Fruit fly (Drosophila melanogaster) Kc167 (cell line): ENCODE results near the gene CG15773.

ENCODE experiments used
- Myc ChIP-seq: fragments of >200 bp; optimal IDR thresholded peaks from 2 replicates; lab custom pipeline; 2017; ENCODE audit warnings: missing external identifiers
- Sin3A ChIP-seq: fragments of >200 bp; optimal IDR thresholded peaks from 2 replicates; lab custom pipeline; 2018; ENCODE audit warnings: missing external identifiers
- psq ChIP-seq: fragments of >200 bp; optimal IDR thresholded peaks from 2 replicates; lab custom pipeline; 2017; ENCODE audit warnings: missing external identifiers

DNA sequence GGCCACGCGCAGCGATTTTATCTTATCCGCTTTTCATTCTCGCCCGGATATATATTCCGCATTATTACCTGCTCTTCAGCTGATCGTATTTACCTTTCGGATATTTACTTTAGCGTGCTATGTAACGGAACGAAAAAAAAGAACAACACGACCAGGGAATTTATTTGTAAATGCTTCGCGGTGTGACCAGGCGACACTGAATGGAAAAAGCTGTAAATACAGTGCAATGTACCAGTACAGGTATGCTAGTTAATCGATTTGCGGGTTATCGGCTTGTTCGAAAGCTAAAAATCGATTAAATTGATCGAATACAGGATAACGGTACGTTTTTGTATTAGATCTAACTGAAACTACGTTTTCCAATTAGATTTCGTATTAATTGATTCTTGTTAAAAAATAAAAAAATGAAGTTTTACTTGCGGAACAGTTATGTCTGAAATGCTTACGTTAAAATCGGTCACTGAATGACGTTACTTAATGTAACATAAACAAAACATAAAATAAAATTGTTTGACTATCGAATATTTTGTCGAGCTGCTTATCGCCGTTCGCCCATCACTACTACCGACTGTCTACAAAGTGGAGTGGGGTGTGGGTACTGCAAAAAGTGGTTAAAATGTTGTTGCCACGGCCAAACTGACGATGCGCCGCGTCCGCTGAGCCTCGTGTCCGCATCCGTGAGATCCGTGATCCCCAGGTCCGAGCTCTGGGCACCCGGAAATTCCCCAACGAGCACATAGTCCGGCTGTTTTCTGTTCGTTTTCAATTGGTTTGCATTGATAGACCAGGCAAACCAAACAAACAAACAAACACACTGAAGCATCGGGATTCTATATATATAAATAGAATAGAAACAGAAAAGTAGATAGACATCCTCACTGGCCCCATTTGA, 31.7 kb downstream of the CG15773 start, which contains the start of the genes MAPk-Ak2 and CG42699:
- TF ChIP-seq psq (lab: Kevin White, UChicago) = no peak
- no peak for TF ChIP-seq Sin3A (lab: Kevin White, UChicago)
- TF ChIP-seq Myc (lab: Kevin White, UChicago) = no peak
